Worm (Caenorhabditis elegans): ENCODE measurements around the gene C14C10.1.

Gene C14C10.1

DNA sequence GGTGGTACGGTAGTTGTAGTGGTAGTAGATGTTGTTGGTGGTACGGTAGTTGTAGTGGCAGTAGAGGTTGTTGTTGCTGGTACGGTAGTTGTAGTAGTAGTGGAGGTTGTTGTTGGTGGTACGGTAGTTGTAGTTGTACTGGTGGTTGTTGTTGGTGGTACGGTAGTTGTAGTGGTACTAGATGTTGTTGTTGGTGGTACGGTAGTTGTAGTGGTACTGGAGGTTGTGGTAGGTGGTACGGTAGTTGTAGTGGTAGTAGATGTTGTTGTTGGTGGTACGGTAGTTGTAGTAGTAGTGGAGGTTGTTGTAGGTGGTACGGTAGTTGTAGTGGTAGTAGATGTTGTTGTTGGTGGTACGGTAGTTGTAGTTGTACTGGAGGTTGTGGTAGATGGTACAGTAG is 44.9 kb downstream of the C14C10.1 start:
- TF ChIP-seq lin-15B (tag; optimal IDR thresholded peaks at IDR 0.05) = no peak

- TF ChIP-seq ceh-82 (tag; optimal IDR thresholded peaks at IDR 0.05) (no peak), ztf-11 (tag; optimal IDR thresholded peaks at IDR 0.05) (no peak), hmg-1.1 (GFP tag; IDR thresholded peaks at IDR 0.05) (no peak), lin-15B (tag; optimal IDR thresholded peaks at IDR 0.05) (no peak), lin-39 (tag; optimal IDR thresholded peaks at IDR 0.05) (no peak), snpc-1.2 (GFP tag; IDR thresholded peaks at IDR 0.05) (no peak), egl-27 (tag; optimal IDR thresholded peaks at IDR 0.05) (no peak), nhr-28 (tag; optimal IDR thresholded peaks at IDR 0.05) (peak; percentile 36), lin-29 (GFP tag; IDR thresholded peaks at IDR 0.05) (no peak), pha-4 (GFP tag; IDR thresholded peaks at IDR 0.05) (no peak), pha-4 (tag; optimal IDR thresholded peaks at IDR 0.05) (no peak), fkh-10 (GFP tag; optimal IDR thresholded peaks at IDR 0.05) (no peak), unc-39 (tag; optimal IDR thresholded peaks at IDR 0.05) (no peak), set-16 (GFP tag; IDR thresholded peaks at IDR 0.05) (no peak), nhr-48 (tag; optimal IDR thresholded peaks at IDR 0.05) (no peak), pqm-1 (tag; optimal IDR thresholded peaks at IDR 0.05) (peak; percentile 45), tra-1 (GFP tag; IDR thresholded peaks at IDR 0.05) (no peak)
Observed at ce11 chrV:12634050-12634449, 45.9 kb downstream of the C14C10.1 start.

DNA sequence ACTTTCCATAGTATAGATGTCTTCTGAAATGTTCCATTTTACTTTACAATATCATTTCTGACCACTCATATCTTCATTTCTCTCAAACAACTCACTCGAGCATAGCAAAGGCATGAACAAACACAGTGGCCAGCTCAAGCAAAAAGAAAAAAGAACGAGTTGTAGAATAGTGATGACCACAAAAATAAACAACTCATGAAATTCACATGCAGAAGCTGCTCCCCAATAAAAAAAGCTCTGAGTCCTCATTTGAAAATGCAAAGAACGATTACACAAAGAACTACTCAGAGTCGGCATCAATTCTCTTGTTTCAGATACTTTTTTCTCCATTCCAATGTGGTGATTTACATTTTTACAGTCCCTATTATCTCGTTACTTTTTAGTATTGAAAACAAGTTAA is 46.6 kb downstream of the C14C10.1 start:
- peak in 1 of 2 experiments; percentile 15 for TF ChIP-seq daf-16 (GFP tag; optimal IDR thresholded peaks at IDR 0.05)
- peak; percentile 26 for TF ChIP-seq daf-16 (tag; optimal IDR thresholded peaks at IDR 0.05)
- peak; percentile 20 for TF ChIP-seq nhr-6 (tag; optimal IDR thresholded peaks at IDR 0.05)
- TF ChIP-seq ceh-20 (GFP tag; IDR thresholded peaks at IDR 0.05) = no peak
- TF ChIP-seq ztf-11 (tag; optimal IDR thresholded peaks at IDR 0.05) = no peak
- TF ChIP-seq aha-1 (tag) = peak; percentile 91
- TF ChIP-seq mxl-2 (GFP tag; conservative IDR thresholded peaks at IDR 0.05) = peak; percentile 95

DNA sequence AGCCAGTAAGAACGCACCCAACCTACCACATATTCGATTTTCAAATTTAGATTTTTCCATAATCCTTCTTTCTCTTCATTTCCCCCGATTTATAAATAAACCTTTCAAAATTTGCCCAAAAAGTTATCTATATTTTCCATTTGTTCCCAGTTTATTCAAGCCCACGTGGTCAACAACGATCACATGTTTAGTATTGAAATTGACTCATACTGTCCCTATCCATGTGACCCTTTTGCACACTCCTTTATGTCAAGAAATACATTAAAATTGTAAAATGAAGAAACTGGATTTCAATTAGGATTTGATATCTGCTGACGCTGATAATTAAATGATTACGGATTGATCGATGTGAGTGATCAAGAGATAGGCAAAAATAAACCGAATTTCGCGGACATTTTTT is 47.1 kb downstream of the C14C10.1 start:
- TF ChIP-seq F26F4.8 (GFP tag; conservative IDR thresholded peaks at IDR 0.05) (no peak), lin-13 (GFP tag; optimal IDR thresholded peaks at IDR 0.05) (no peak), dve-1 (tag; optimal IDR thresholded peaks at IDR 0.05; ENCODE audit: insufficient read depth) (peak; percentile 87), set-16 (GFP tag; IDR thresholded peaks at IDR 0.05) (no peak), ceh-44 (GFP tag; IDR thresholded peaks at IDR 0.05) (no peak), ama-1 (optimal IDR thresholded peaks at IDR 0.05) (no peak), jun-1 (tag; optimal IDR thresholded peaks at IDR 0.05) (no peak), dmd-6 (GFP tag; IDR thresholded peaks at IDR 0.05) (peak; percentile 51), hlh-30 (tag; optimal IDR thresholded peaks at IDR 0.05; ENCODE audit: insufficient read depth) (peak; percentile 86), nhr-77 (tag; optimal IDR thresholded peaks at IDR 0.05) (peak; percentile 76), pqm-1 (tag; optimal IDR thresholded peaks at IDR 0.05) (no peak), nhr-28 (tag; optimal IDR thresholded peaks at IDR 0.05) (peak; percentile 86), nhr-41 (GFP tag; IDR thresholded peaks at IDR 0.05) (no peak), aha-1 (tag) (peak; percentile 30), mdl-1 (tag; optimal IDR thresholded peaks at IDR 0.05) (peak; percentile 58 to 85), cey-2 (tag; optimal IDR thresholded peaks at IDR 0.05; ENCODE audit: borderline replicate concordance, insufficient read depth) (no peak), gei-8 (GFP tag; optimal IDR thresholded peaks at IDR 0.05) (no peak), mxl-2 (GFP tag; conservative IDR thresholded peaks at IDR 0.05) (no peak), mxl-3 (GFP tag; optimal IDR thresholded peaks at IDR 0.05) (peak; percentile 44), php-3 (GFP tag; IDR thresholded peaks at IDR 0.05) (peak; percentile 50; the same call in 1 of the 2 replicates), hlh-11 (tag; optimal IDR thresholded peaks at IDR 0.05) (peak; percentile 38), nhr-10 (tag; optimal IDR thresholded peaks at IDR 0.05) (no peak), Y105C5A.15 (GFP tag; IDR thresholded peaks at IDR 0.05) (no peak), daf-16 (GFP tag; optimal IDR thresholded peaks at IDR 0.05) (no peak), daf-16 (tag; optimal IDR thresholded peaks at IDR 0.05) (peak; percentile 45), nhr-42 (GFP tag; IDR thresholded peaks at IDR 0.05) (no peak), nhr-111 (GFP tag; optimal IDR thresholded peaks at IDR 0.05) (no peak), nhr-237 (tag; optimal IDR thresholded peaks at IDR 0.05) (no peak), ceh-28 (tag; optimal IDR thresholded peaks at IDR 0.05) (no peak), ceh-32 (tag; optimal IDR thresholded peaks at IDR 0.05; ENCODE audit: poor library complexity) (no peak), fkh-10 (GFP tag; optimal IDR thresholded peaks at IDR 0.05) (no peak)

All from whole organism, L4 larva.